Worm (Caenorhabditis elegans) whole organism, midembryonic: Measurements from ENCODE around the gene C41G6.12.

Experiments used
- T22C8.4 ChIP-seq: fragments of 200-800 bp; sonication (Bioruptor generic); IDR thresholded peaks from 2 replicates; pipeline ENCODE4 v1.3.6; 2022; ENCODE audit warnings: missing genetic modification characterization, missing compliant biosample characterization
- cog-1 ChIP-seq: sonication (generic microtip); optimal IDR thresholded peaks from 2 replicates; lab custom pipeline; 2016; ENCODE audit warnings: missing genetic modification characterization, missing compliant biosample characterization
- flt-1 ChIP-seq: fragments of 200-800 bp; sonication (Bioruptor generic); IDR thresholded peaks from 2 replicates; pipeline ENCODE4 v1.3.6; 2022; ENCODE audit warnings: missing genetic modification characterization, missing compliant biosample characterization
- klf-2 ChIP-seq: fragments of 200-800 bp; sonication (Bioruptor generic); conservative IDR thresholded peaks from 2 replicates; pipeline ENCODE4 v1.3.6; 2022; ENCODE audit warnings: missing genetic modification reagents, missing genetic modification characterization, missing compliant biosample characterization
- med-1 ChIP-seq: sonication (generic microtip); optimal IDR thresholded peaks from 2 replicates; lab custom pipeline; 2017; ENCODE audit warnings: missing genetic modification characterization, mild to moderate bottlenecking, missing compliant biosample characterization, antibody characterized with exemption, missing genetic modification reagents; ENCODE audit not compliant: insufficient read depth
- ref-1 ChIP-seq: fragments of 200-800 bp; sonication (Bioruptor generic); conservative IDR thresholded peaks from 2 replicates; pipeline ENCODE4 v1.3.6; 2022; ENCODE audit warnings: missing genetic modification reagents, missing genetic modification characterization, missing compliant biosample characterization
- tab-1 ChIP-seq: fragments of 200-800 bp; sonication (Bioruptor generic); IDR thresholded peaks from 2 replicates; pipeline ENCODE4 v1.3.6; 2022; ENCODE audit warnings: missing genetic modification characterization, missing compliant biosample characterization
- ztf-23 ChIP-seq: fragments of 200-800 bp; sonication (Bioruptor generic); IDR thresholded peaks from 2 replicates; pipeline ENCODE4 v1.3.6; 2022; ENCODE audit warnings: missing genetic modification reagents, missing genetic modification characterization, missing compliant biosample characterization
- ztf-29 ChIP-seq: fragments of 200-800 bp; sonication (Bioruptor generic); IDR thresholded peaks from 2 replicates; pipeline ENCODE4 v1.3.6; 2022; ENCODE audit warnings: missing genetic modification reagents, missing genetic modification characterization, missing compliant biosample characterization

Gene C41G6.12

DNA sequence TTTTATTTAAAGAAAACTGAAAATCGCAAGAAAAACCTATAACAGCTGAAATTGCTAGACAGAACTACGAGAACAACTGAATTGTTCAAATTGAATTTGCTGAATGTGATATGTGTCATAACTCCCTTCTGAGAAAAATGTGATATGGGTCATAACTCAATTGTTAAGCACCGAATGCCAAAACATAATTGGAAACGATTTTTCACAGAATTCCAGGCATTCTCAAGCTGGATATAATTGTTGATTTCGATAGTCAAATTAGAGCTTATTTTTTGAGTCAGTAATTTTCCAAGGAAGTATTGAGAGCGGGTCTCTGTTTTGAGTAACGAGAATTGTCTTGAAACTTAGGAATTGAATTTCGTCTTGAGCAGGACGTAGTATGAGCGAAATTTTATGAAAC lies 25.7 kb downstream of the C41G6.12 start:
- TF ChIP-seq ref-1 (no peak), cog-1 (tag; lab: Kevin White, UChicago) (no peak), klf-2 (GFP tag; lab: Robert Waterston, UW) (no peak), ztf-29 (GFP tag; lab: Robert Waterston, UW) (no peak), med-1 (no peak), flt-1 (no peak), tab-1 (GFP tag; lab: Robert Waterston, UW) (no peak), T22C8.4 (GFP tag; lab: Robert Waterston, UW) (no peak), ztf-23 (GFP tag; lab: Robert Waterston, UW) (no peak)

DNA sequence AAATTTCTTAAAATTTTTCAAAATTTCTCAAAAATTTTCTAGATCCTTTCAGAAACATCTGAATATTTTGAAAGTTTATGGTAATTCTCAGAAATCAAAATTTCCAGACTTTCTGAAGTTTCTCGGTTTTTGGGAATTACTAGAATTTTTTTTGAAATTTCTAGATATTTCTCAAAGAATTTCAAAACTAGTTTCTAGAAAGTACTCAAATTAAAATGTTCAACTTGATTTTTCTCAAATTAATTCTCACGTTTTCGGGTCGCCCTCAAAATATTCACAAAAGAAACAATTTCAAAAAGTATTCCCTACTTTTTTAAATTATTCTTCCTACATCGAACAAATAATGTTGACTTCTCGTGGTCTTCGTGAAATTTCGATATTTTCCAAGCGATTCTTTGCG lies 27.8 kb downstream of the C41G6.12 start, which contains the start of gene T09F5.10:
Gene T09F5.10, plus strand, starts transcription at position 301 of the 400 bp plus-strand sequence.
- TF ChIP-seq med-1 (no peak), ref-1 (no peak), cog-1 (tag; lab: Kevin White, UChicago) (no peak), ztf-29 (GFP tag; lab: Robert Waterston, UW) (no peak), tab-1 (GFP tag; lab: Robert Waterston, UW) (no peak), ztf-23 (GFP tag; lab: Robert Waterston, UW) (no peak), flt-1 (no peak), T22C8.4 (GFP tag; lab: Robert Waterston, UW) (no peak), klf-2 (GFP tag; lab: Robert Waterston, UW) (no peak)

DNA sequence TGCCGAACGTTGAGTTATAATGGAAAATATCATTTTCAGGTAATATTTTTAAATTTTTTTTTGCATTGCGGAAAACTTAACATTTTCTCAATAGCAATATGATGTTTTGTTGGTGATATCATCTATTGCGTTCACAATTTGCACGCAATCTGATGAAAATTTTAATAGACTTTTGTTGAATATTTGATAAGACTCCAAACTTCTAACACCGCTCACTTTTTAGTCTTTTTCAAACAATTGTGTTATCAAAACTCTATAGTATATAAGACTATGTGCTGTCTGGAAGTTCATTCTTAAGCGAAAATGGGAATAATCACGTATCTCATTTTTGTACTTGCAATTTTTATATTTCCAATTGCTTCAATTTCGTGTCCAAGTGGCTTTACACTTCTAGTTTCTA lies 32.1 kb downstream of the C41G6.12 start, which contains the start of gene clec-47:
Gene clec-47, plus strand, starts transcription at position 301 of the 400 bp plus-strand sequence.
- TF ChIP-seq T22C8.4 (GFP tag; lab: Robert Waterston, UW) (no peak), cog-1 (tag; lab: Kevin White, UChicago) (no peak), ref-1 (no peak), ztf-23 (GFP tag; lab: Robert Waterston, UW) (no peak), med-1 (no peak), flt-1 (no peak), ztf-29 (GFP tag; lab: Robert Waterston, UW) (no peak), tab-1 (GFP tag; lab: Robert Waterston, UW) (no peak), klf-2 (GFP tag; lab: Robert Waterston, UW) (no peak)

DNA sequence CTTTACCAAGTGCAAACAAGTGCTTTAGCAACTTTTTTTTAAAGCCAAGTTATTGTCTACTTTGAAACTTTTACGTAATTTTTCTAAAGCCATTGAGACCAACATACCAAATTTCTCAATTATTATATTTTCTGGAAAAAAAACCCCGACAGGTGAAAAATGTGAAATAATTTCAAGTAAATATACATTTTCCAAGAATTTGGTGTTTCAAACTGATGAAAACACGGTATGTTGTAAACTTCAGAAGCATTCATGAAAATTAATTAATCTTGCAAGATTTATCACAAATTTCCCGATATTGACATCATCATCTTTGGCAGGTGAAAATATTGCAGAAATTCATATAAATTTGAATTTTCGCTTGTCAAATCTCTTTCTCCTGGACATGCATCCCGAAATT lies 44.9 kb downstream of the C41G6.12 start, which contains the start of gene srz-11:
Gene srz-11, plus strand, starts transcription at position 386 of the 400 bp plus-strand sequence.
- TF ChIP-seq ztf-23 (GFP tag; lab: Robert Waterston, UW) = no peak
- no peak for TF ChIP-seq tab-1 (GFP tag; lab: Robert Waterston, UW)
- no peak for TF ChIP-seq med-1
- TF ChIP-seq ztf-29 (GFP tag; lab: Robert Waterston, UW) = no peak

DNA sequence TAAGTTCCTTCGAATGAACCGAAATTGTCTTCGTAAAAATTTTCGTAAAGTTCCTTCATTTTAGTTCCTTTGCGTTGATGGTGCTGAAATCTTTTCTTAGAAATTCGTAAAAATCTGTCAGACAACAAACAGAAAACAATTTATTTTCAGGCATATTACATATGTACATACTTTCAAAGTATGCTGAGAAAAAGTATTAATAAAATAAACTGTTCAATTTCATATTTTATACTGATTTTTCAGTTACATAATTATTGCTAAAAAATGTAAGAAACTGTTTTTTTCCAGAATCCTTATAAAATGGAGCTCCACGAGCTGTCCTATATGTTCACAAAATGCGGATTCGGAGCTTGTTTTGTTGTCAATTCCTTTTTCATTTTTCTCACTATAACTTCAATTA lies 48.9 kb downstream of the C41G6.12 start, which contains the start of gene str-45:
Gene str-45, plus strand, starts transcription at position 301 of the 400 bp plus-strand sequence.
- TF ChIP-seq flt-1 = no peak
- TF ChIP-seq T22C8.4 (GFP tag; lab: Robert Waterston, UW) = no peak
- no peak for TF ChIP-seq tab-1 (GFP tag; lab: Robert Waterston, UW)
- TF ChIP-seq klf-2 (GFP tag; lab: Robert Waterston, UW) = no peak
- TF ChIP-seq ref-1 = no peak
- TF ChIP-seq ztf-23 (GFP tag; lab: Robert Waterston, UW) = no peak
- TF ChIP-seq cog-1 (tag; lab: Kevin White, UChicago) = no peak
- no peak for TF ChIP-seq med-1
- TF ChIP-seq ztf-29 (GFP tag; lab: Robert Waterston, UW) = no peak
